Worm (Caenorhabditis elegans) whole organism, mixed stage, embryonic: ENCODE results near the gene B0563.8.

Source experiments
- M03D4.4 ChIP-seq: sonication (generic microtip); optimal IDR thresholded peaks from 2 replicates; lab custom pipeline; 2017; ENCODE audit warnings: mild to moderate bottlenecking, missing genetic modification characterization, missing compliant biosample characterization
- bed-3 ChIP-seq: fragments of 200-800 bp; sonication (Bioruptor generic); optimal IDR thresholded peaks from 3 replicates; lab custom pipeline; 2018; ENCODE audit warnings: mild to moderate bottlenecking, missing genetic modification characterization, moderate library complexity, missing compliant biosample characterization
- ces-1 ChIP-seq: fragments of 150-350 bp; optimal IDR thresholded peaks from 2 replicates; lab custom pipeline; 2014; ENCODE audit warnings: missing biosample characterization, missing genetic modification reagents, missing genetic modification characterization
- elt-1 ChIP-seq: sonication (generic microtip); optimal IDR thresholded peaks from 2 replicates; lab custom pipeline; 2017; ENCODE audit warnings: missing genetic modification characterization, mild to moderate bottlenecking, missing compliant biosample characterization, antibody characterized with exemption, moderate library complexity, borderline replicate concordance; ENCODE audit not compliant: insufficient read depth
- flh-1 ChIP-seq: fragments of 200-800 bp; sonication (Bioruptor generic); optimal IDR thresholded peaks from 2 replicates; lab custom pipeline; 2018; ENCODE audit warnings: mild to moderate bottlenecking, missing genetic modification characterization, moderate library complexity, missing compliant biosample characterization
- lsy-2 ChIP-seq: fragments of 150-350 bp; optimal IDR thresholded peaks from 2 replicates; lab custom pipeline; 2014; ENCODE audit warnings: missing biosample characterization, missing genetic modification characterization
- mab-5 ChIP-seq: fragments of 150-350 bp; optimal IDR thresholded peaks from 2 replicates; lab custom pipeline; 2014; ENCODE audit warnings: missing biosample characterization, missing genetic modification characterization
- nhr-12 ChIP-seq: fragments of 150-350 bp; optimal IDR thresholded peaks from 2 replicates; lab custom pipeline; 2014; ENCODE audit warnings: missing biosample characterization, missing genetic modification characterization
- nhr-237 ChIP-seq: fragments of 150-350 bp; optimal IDR thresholded peaks from 2 replicates; lab custom pipeline; 2014; ENCODE audit warnings: missing biosample characterization, missing genetic modification characterization
- nhr-76 ChIP-seq: sonication (generic microtip); optimal IDR thresholded peaks from 2 replicates; lab custom pipeline; 2017; ENCODE audit warnings: missing biosample characterization, missing genetic modification characterization
- sem-2 ChIP-seq: fragments of 200-800 bp; sonication (Bioruptor generic); optimal IDR thresholded peaks from 2 replicates; lab custom pipeline; 2018; ENCODE audit warnings: mild to moderate bottlenecking, missing genetic modification characterization, missing compliant biosample characterization
- sptf-1 ChIP-seq: sonication (generic microtip); optimal IDR thresholded peaks from 2 replicates; lab custom pipeline; 2017; ENCODE audit warnings: mild to moderate bottlenecking, missing genetic modification characterization, moderate library complexity, missing compliant biosample characterization
- unc-120 ChIP-seq: sonication (generic microtip); optimal IDR thresholded peaks from 2 replicates; lab custom pipeline; 2017; ENCODE audit warnings: missing genetic modification characterization, missing compliant biosample characterization; ENCODE audit not compliant: poor library complexity, severe bottlenecking
- zip-8 ChIP-seq: fragments of 150-350 bp; optimal IDR thresholded peaks from 2 replicates; lab custom pipeline; 2014; ENCODE audit warnings: missing biosample characterization, missing genetic modification characterization

The B0563.8 gene

DNA sequence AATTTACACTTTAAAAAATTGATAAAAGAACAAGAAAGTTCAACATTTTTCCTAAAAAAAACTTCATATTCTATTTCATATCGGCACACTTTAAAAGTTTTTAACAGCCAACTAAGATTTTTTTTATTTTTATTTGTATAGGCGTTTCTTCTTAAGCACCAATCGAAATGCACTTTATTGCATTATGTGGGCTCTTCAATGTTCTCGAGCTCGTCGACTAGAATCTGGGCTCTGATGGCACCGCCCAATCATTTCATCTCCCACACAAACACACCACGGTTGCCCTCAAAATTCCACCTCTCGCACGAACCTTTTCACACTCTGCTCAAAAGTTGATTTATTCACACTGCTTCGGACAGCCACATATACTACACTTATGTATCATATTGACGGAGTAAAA lies 36.9 kb downstream of the B0563.8 start, which contains the start of gene B0563.6:
Gene B0563.6, plus strand, starts transcription at position 301 of the 400 bp plus-strand sequence.
- TF ChIP-seq flh-1 (GFP tag; lab: Kevin White, UChicago): no peak
- no peak for TF ChIP-seq lsy-2 (tag; lab: Kevin White, UChicago)
- no peak for TF ChIP-seq zip-8 (tag; lab: Kevin White, UChicago)
- TF ChIP-seq nhr-12: no peak
- TF ChIP-seq unc-120 (tag; lab: Kevin White, UChicago): no peak
- TF ChIP-seq M03D4.4: no peak
- TF ChIP-seq bed-3 (GFP tag; lab: Kevin White, UChicago): no peak
- TF ChIP-seq nhr-237 (tag; lab: Kevin White, UChicago): no peak
- no peak for TF ChIP-seq mab-5
- TF ChIP-seq nhr-76 (tag; lab: Kevin White, UChicago): no peak
- TF ChIP-seq ces-1: no peak
- no peak for TF ChIP-seq elt-1 (tag; lab: Kevin White, UChicago)
- TF ChIP-seq sptf-1 (tag; lab: Kevin White, UChicago): no peak
- no peak for TF ChIP-seq sem-2 (GFP tag; lab: Kevin White, UChicago)
